Fruit fly (Drosophila melanogaster): ENCODE data around the gene Rala.

The Rala gene

dm6 chrX:3750232-3751075, 31.0 kb upstream of the Rala start (continued):
- TF ChIP-seq emc (GFP tag; optimal IDR thresholded peaks at IDR 0.05) (peak; percentile 70), slbo (GFP tag; IDR thresholded peaks at IDR 0.05) (peak; percentile 88), shn (GFP tag; optimal IDR thresholded peaks at IDR 0.05) (peak; percentile 89), org-1 (GFP tag; optimal IDR thresholded peaks at IDR 0.05) (peak; percentile 92), cas (GFP tag; IDR thresholded peaks at IDR 0.05) (no peak), CG14710 (tag; optimal IDR thresholded peaks at IDR 0.05) (peak; percentile 77), D19B (GFP tag; optimal IDR thresholded peaks at IDR 0.05) (peak; percentile 65), CG2712 (tag; optimal IDR thresholded peaks at IDR 0.05) (peak; percentile 90), wek (GFP tag; optimal IDR thresholded peaks at IDR 0.05) (peak; percentile 67), Atf3 (GFP tag; optimal IDR thresholded peaks at IDR 0.05) (peak; percentile 81), CG9797 (GFP tag; optimal IDR thresholded peaks at IDR 0.05) (no peak), CG1647 (GFP tag; optimal IDR thresholded peaks at IDR 0.05) (peak; percentile 68), dmrt11E (tag; optimal IDR thresholded peaks at IDR 0.05) (peak; percentile 71), CG6654 (GFP tag; optimal IDR thresholded peaks at IDR 0.05) (peak; percentile 74), NK7.1 (GFP tag; optimal IDR thresholded peaks at IDR 0.05) (peak; percentile 13), grn (GFP tag; optimal IDR thresholded peaks at IDR 0.05) (no peak), Lim3 (GFP tag; IDR thresholded peaks at IDR 0.05) (peak; percentile 54; the same call in 1 of the 2 replicates), tx (GFP tag; optimal IDR thresholded peaks at IDR 0.05) (peak; percentile 81), NC2α (GFP tag; optimal IDR thresholded peaks at IDR 0.05) (peak; percentile 65), zen2 (GFP tag; IDR thresholded peaks at IDR 0.05; ENCODE audit: partially characterized antibody) (no peak), CG10979 (tag; optimal IDR thresholded peaks at IDR 0.05) (peak; percentile 85), ase (GFP tag; IDR thresholded peaks at IDR 0.05) (peak; percentile 78), Usf (GFP tag; optimal IDR thresholded peaks at IDR 0.05) (peak; percentile 66), CG18476 (GFP tag; optimal IDR thresholded peaks at IDR 0.05) (peak; percentile 67), abd-A (tag; optimal IDR thresholded peaks at IDR 0.05) (peak; percentile 64), lov (optimal IDR thresholded peaks at IDR 0.05) (no peak), lov (GFP tag; IDR thresholded peaks at IDR 0.05) (peak; percentile 79; the same call in 2 of the 3 replicates), hbn (GFP tag; IDR thresholded peaks at IDR 0.05; ENCODE audit: partially characterized antibody) (no peak), ci (GFP tag; IDR thresholded peaks at IDR 0.05) (peak; percentile 89), ac (GFP tag; optimal IDR thresholded peaks at IDR 0.05) (peak; percentile 9), CG9932 (GFP tag; IDR thresholded peaks at IDR 0.05) (peak; percentile 84), salm (tag; optimal IDR thresholded peaks at IDR 0.05) (peak; percentile 76), Oli (tag; optimal IDR thresholded peaks at IDR 0.05) (peak; percentile 92), Doc3 (GFP tag; IDR thresholded peaks at IDR 0.05; ENCODE audit: partially characterized antibody) (no peak), BtbVII (GFP tag; optimal IDR thresholded peaks at IDR 0.05) (peak; percentile 80), CG31441 (GFP tag; IDR thresholded peaks at IDR 0.05) (peak; percentile 88), lmd (GFP tag; IDR thresholded peaks at IDR 0.05) (peak; percentile 93), sna (GFP tag; IDR thresholded peaks at IDR 0.05; ENCODE audit: partially characterized antibody) (no peak), CG8765 (GFP tag; IDR thresholded peaks at IDR 0.05) (peak; percentile 57; the same call in 1 of the 2 replicates), inv (GFP tag; IDR thresholded peaks at IDR 0.05; ENCODE audit: partially characterized antibody) (no peak), CG32772 (GFP tag; IDR thresholded peaks at IDR 0.05) (peak; percentile 89), nerfin-1 (tag; optimal IDR thresholded peaks at IDR 0.05) (peak; percentile 83), CG7271 (tag; optimal IDR thresholded peaks at IDR 0.05) (peak; percentile 37), fd102C (GFP tag; optimal IDR thresholded peaks at IDR 0.05) (no peak), H2.0 (GFP tag; IDR thresholded peaks at IDR 0.05) (peak; percentile 83), pita (GFP tag; optimal IDR thresholded peaks at IDR 0.05) (no peak), Dp (GFP tag; optimal IDR thresholded peaks at IDR 0.05) (no peak), pum (GFP tag; optimal IDR thresholded peaks at IDR 0.05) (peak; percentile 87), CG6854 (GFP tag; optimal IDR thresholded peaks at IDR 0.05) (peak; percentile 72)
